Fruit fly (Drosophila melanogaster) whole organism, adult: ENCODE results near the gene CG44014.

Source experiments
- CG11617 ChIP-seq: fragments of 200-800 bp; sonication (Bioruptor generic); optimal IDR thresholded peaks from 2 replicates; lab custom pipeline; 2017; ENCODE audit warnings: mild to moderate bottlenecking, missing biosample characterization, missing genetic modification reagents, missing genetic modification characterization
- CG12768 ChIP-seq: fragments of 200-800 bp; sonication (Bioruptor generic); optimal IDR thresholded peaks from 2 replicates; lab custom pipeline; 2017; ENCODE audit warnings: missing biosample characterization, missing genetic modification characterization, mild to moderate bottlenecking, moderate library complexity, missing genetic modification reagents
- bab1 ChIP-seq: fragments of 200-800 bp; sonication (Bioruptor generic); optimal IDR thresholded peaks from 3 replicates; lab custom pipeline; 2019; ENCODE audit warnings: missing biosample characterization, mild to moderate bottlenecking, missing genetic modification characterization, moderate library complexity
- cic ChIP-seq: fragments of 200-800 bp; sonication (Bioruptor generic); optimal IDR thresholded peaks from 2 replicates; lab custom pipeline; 2017; ENCODE audit warnings: missing biosample characterization, mild to moderate bottlenecking, missing genetic modification characterization, moderate library complexity

dm6 chr3R:15509817-15510216 lies 1.1 kb upstream of the CG44014 start, which contains the start of gene CG44013:
- TF ChIP-seq bab1 (GFP tag; lab: Kevin White, UChicago) = no peak
- TF ChIP-seq CG12768 = no peak
- TF ChIP-seq CG11617 = no peak
- no peak for TF ChIP-seq cic (GFP tag; lab: Kevin White, UChicago)
